Fruit fly (Drosophila melanogaster) whole organism, adult: ENCODE data around the gene CG11155.

ENCODE experiments used
- CG11617 ChIP-seq: fragments of 200-800 bp; sonication (Bioruptor generic); optimal IDR thresholded peaks from 2 replicates; lab custom pipeline; 2017; ENCODE audit warnings: mild to moderate bottlenecking, missing biosample characterization, missing genetic modification reagents, missing genetic modification characterization
- CG14711 ChIP-seq: fragments of 200-800 bp; sonication (Bioruptor generic); optimal IDR thresholded peaks from 2 replicates; lab custom pipeline; 2018; ENCODE audit warnings: missing biosample characterization, mild to moderate bottlenecking, missing genetic modification characterization, moderate library complexity
- CG1620 ChIP-seq: fragments of 200-800 bp; sonication (Bioruptor generic); optimal IDR thresholded peaks from 2 replicates; lab custom pipeline; 2016; ENCODE audit warnings: missing biosample characterization, missing genetic modification characterization
- CG33017 ChIP-seq: fragments of 200-800 bp; sonication (Bioruptor generic); optimal IDR thresholded peaks from 2 replicates; lab custom pipeline; 2018; ENCODE audit warnings: missing biosample characterization, mild to moderate bottlenecking, missing genetic modification characterization, moderate library complexity
- CG5204 ChIP-seq: fragments of 200-800 bp; sonication (Bioruptor generic); optimal IDR thresholded peaks from 2 replicates; lab custom pipeline; 2016; ENCODE audit warnings: missing biosample characterization, missing genetic modification characterization
- CG7045 ChIP-seq: fragments of 200-800 bp; sonication (Bioruptor generic); optimal IDR thresholded peaks from 2 replicates; lab custom pipeline; 2017; ENCODE audit warnings: missing biosample characterization, mild to moderate bottlenecking, missing genetic modification characterization
- CG7101 ChIP-seq: fragments of 200-800 bp; sonication (Bioruptor generic); optimal IDR thresholded peaks from 2 replicates; lab custom pipeline; 2018; ENCODE audit warnings: missing biosample characterization, mild to moderate bottlenecking, missing genetic modification characterization, moderate library complexity
- Clk ChIP-seq: fragments of 200-800 bp; sonication (Bioruptor generic); optimal IDR thresholded peaks from 2 replicates; lab custom pipeline; 2017; ENCODE audit warnings: missing biosample characterization, missing genetic modification characterization
- Crg-1 ChIP-seq: fragments of 200-800 bp; sonication (Bioruptor generic); optimal IDR thresholded peaks from 2 replicates; lab custom pipeline; 2016; ENCODE audit warnings: missing biosample characterization, missing genetic modification characterization
- Hr96 ChIP-seq: fragments of 200-800 bp; sonication (Bioruptor generic); optimal IDR thresholded peaks from 2 replicates; lab custom pipeline; 2016; ENCODE audit warnings: missing biosample characterization, missing genetic modification characterization
- Mnt ChIP-seq: fragments of 200-800 bp; sonication (Bioruptor generic); optimal IDR thresholded peaks from 2 replicates; lab custom pipeline; 2016; ENCODE audit warnings: missing biosample characterization, mild to moderate bottlenecking, missing genetic modification characterization
- bab1 ChIP-seq: fragments of 200-800 bp; sonication (Bioruptor generic); optimal IDR thresholded peaks from 3 replicates; lab custom pipeline; 2019; ENCODE audit warnings: missing biosample characterization, mild to moderate bottlenecking, missing genetic modification characterization, moderate library complexity
- cic ChIP-seq: fragments of 200-800 bp; sonication (Bioruptor generic); optimal IDR thresholded peaks from 2 replicates; lab custom pipeline; 2017; ENCODE audit warnings: missing biosample characterization, mild to moderate bottlenecking, missing genetic modification characterization, moderate library complexity
- cnc ChIP-seq, 2 experiments: fragments of >200 bp; optimal IDR thresholded peaks; 2 replicates each; lab custom pipeline; 2017
- kay ChIP-seq: fragments of 200-800 bp; sonication (Bioruptor generic); peaks from one replicate; lab custom pipeline; 2016; ENCODE audit warnings: missing biosample characterization, missing genetic modification characterization, borderline replicate concordance
- ovo ChIP-seq: fragments of 200-800 bp; sonication (Bioruptor generic); optimal IDR thresholded peaks from 2 replicates; lab custom pipeline; 2016; ENCODE audit warnings: missing biosample characterization, missing genetic modification characterization
- pad ChIP-seq: fragments of 200-800 bp; sonication (Bioruptor generic); optimal IDR thresholded peaks from 3 replicates; lab custom pipeline; 2017; ENCODE audit warnings: missing biosample characterization, missing genetic modification characterization, mild to moderate bottlenecking, moderate library complexity, missing genetic modification reagents
- tj ChIP-seq: fragments of 200-800 bp; sonication (Bioruptor generic); optimal IDR thresholded peaks from 3 replicates; lab custom pipeline; 2017; ENCODE audit warnings: missing biosample characterization, mild to moderate bottlenecking, missing genetic modification characterization, moderate library complexity
- toe ChIP-seq: fragments of 200-800 bp; sonication (Bioruptor generic); optimal IDR thresholded peaks from 2 replicates; lab custom pipeline; 2016; ENCODE audit warnings: missing biosample characterization, missing genetic modification characterization

The CG11155 gene

dm6 chr4:1175156-1175555, 48.8 kb downstream of the CG11155 start:
- TF ChIP-seq kay (GFP tag; lab: Kevin White, UChicago), result peak; percentile 74
- no peak for TF ChIP-seq CG33017

dm6 chr4:1181591-1182125, 55.3 kb downstream of the CG11155 start, which contains the start of gene pho:
TSS of gene pho (minus strand) at chr4:1181628.
- peak; percentile 3 for TF ChIP-seq toe (GFP tag; lab: Kevin White, UChicago)
- no peak for TF ChIP-seq cic (GFP tag; lab: Kevin White, UChicago)
- no peak for TF ChIP-seq Mnt (GFP tag; lab: Kevin White, UChicago)
- peak; percentile 58 for TF ChIP-seq pad (GFP tag; lab: Kevin White, UChicago)
- peak; percentile 45 for TF ChIP-seq CG5204
- TF ChIP-seq CG7101 (tag; lab: Kevin White, UChicago), result no peak

dm6 chr4:1182809-1183208, 56.4 kb downstream of the CG11155 start:
- no peak for TF ChIP-seq Crg-1
- no peak for TF ChIP-seq Clk (GFP tag; lab: Kevin White, UChicago)
- TF ChIP-seq CG7101 (tag; lab: Kevin White, UChicago), result no peak
- no peak for TF ChIP-seq CG5204
- TF ChIP-seq cnc (optimal IDR thresholded peaks at IDR 0.05; lab: Kevin White, UChicago), result no peak
- TF ChIP-seq ovo (GFP tag; lab: Kevin White, UChicago), result no peak
- TF ChIP-seq Hr96 (GFP tag; lab: Kevin White, UChicago), result no peak

dm6 chr4:1185468-1185867, 59.1 kb downstream of the CG11155 start, which contains the start of gene CG33521:
TSS of gene CG33521 (plus strand) at chr4:1185768.
- TF ChIP-seq CG1620 (GFP tag; lab: Kevin White, UChicago) (no peak), tj (no peak), CG11617 (no peak), cnc (optimal IDR thresholded peaks at IDR 0.05; lab: Kevin White, UChicago) (no peak), CG7045 (GFP tag; lab: Kevin White, UChicago) (no peak)

- TF ChIP-seq Hr96 (GFP tag; lab: Kevin White, UChicago) (no peak), CG1620 (GFP tag; lab: Kevin White, UChicago) (no peak), CG14711 (tag; lab: Kevin White, UChicago) (no peak), toe (GFP tag; lab: Kevin White, UChicago) (no peak), Crg-1 (no peak), CG7045 (GFP tag; lab: Kevin White, UChicago) (no peak), cnc (optimal IDR thresholded peaks at IDR 0.05; lab: Kevin White, UChicago) (no peak), Clk (GFP tag; lab: Kevin White, UChicago) (no peak), ovo (GFP tag; lab: Kevin White, UChicago) (no peak), bab1 (no peak), CG33017 (no peak), CG5204 (no peak), CG7101 (tag; lab: Kevin White, UChicago) (no peak), CG11617 (no peak), tj (no peak), cic (GFP tag; lab: Kevin White, UChicago) (no peak), kay (GFP tag; lab: Kevin White, UChicago) (no peak), pad (GFP tag; lab: Kevin White, UChicago) (no peak), Mnt (GFP tag; lab: Kevin White, UChicago) (no peak)
Measured at dm6 chr4:1186828-1187227, 60.4 kb downstream of the CG11155 start.
